Worm (Caenorhabditis elegans) whole organism, L3 larva: Measurements from ENCODE around the gene ilcr-1.

Source experiments
- R02D3.7 ChIP-seq: fragments of 150-350 bp; optimal IDR thresholded peaks from 2 replicates; lab custom pipeline; 2014; ENCODE audit warnings: missing biosample characterization, missing genetic modification characterization
- ZK546.5 ChIP-seq: sonication (generic microtip); optimal IDR thresholded peaks from 2 replicates; lab custom pipeline; 2017; ENCODE audit warnings: missing biosample characterization, missing genetic modification characterization
- aly-2 ChIP-seq: fragments of 150-350 bp; optimal IDR thresholded peaks from 2 replicates; lab custom pipeline; 2014; ENCODE audit warnings: missing biosample characterization, missing genetic modification characterization
- ama-1 ChIP-seq: fragments of 150-350 bp; optimal IDR thresholded peaks from 2 replicates; lab custom pipeline; 2018
- ceh-16 ChIP-seq: sonication (generic microtip); optimal IDR thresholded peaks from 2 replicates; lab custom pipeline; 2017; ENCODE audit warnings: missing biosample characterization, missing genetic modification characterization
- ceh-28 ChIP-seq: fragments of 150-350 bp; optimal IDR thresholded peaks from 2 replicates; lab custom pipeline; 2014; ENCODE audit warnings: missing biosample characterization, missing genetic modification reagents, missing genetic modification characterization
- ceh-9 ChIP-seq: sonication (generic microtip); optimal IDR thresholded peaks from 2 replicates; lab custom pipeline; 2018; ENCODE audit warnings: missing biosample characterization, missing genetic modification characterization
- daf-12 ChIP-seq: fragments of 150-350 bp; optimal IDR thresholded peaks from 2 replicates; lab custom pipeline; 2014; ENCODE audit warnings: missing biosample characterization, missing genetic modification reagents, missing genetic modification characterization
- egl-27 ChIP-seq: sonication (generic microtip); optimal IDR thresholded peaks from 4 replicates; lab custom pipeline; 2017; ENCODE audit warnings: missing biosample characterization, missing genetic modification reagents, missing genetic modification characterization
- egl-5 ChIP-seq: fragments of 150-350 bp; optimal IDR thresholded peaks from 2 replicates; lab custom pipeline; 2017; ENCODE audit warnings: missing biosample characterization, missing genetic modification reagents, missing genetic modification characterization, inconsistent platforms
- elt-1 ChIP-seq: fragments of 150-350 bp; optimal IDR thresholded peaks from 2 replicates; lab custom pipeline; 2014; ENCODE audit warnings: missing biosample characterization, missing genetic modification characterization
- elt-2 ChIP-seq: sonication (generic microtip); optimal IDR thresholded peaks from 2 replicates; lab custom pipeline; 2016; ENCODE audit warnings: missing genetic modification reagents, mild to moderate bottlenecking, missing genetic modification characterization, missing compliant biosample characterization
- eor-1 ChIP-seq, 2 experiments: fragments of 150-350 bp; optimal IDR thresholded peaks; 2 replicates each; lab custom pipeline; 2014 to 2018; ENCODE audit warnings: missing biosample characterization in 2 of 2, missing genetic modification characterization in 2 of 2
- fkh-10 ChIP-seq: sonication (generic microtip); optimal IDR thresholded peaks from 2 replicates; lab custom pipeline; 2017; ENCODE audit warnings: missing biosample characterization, missing genetic modification reagents, missing genetic modification characterization
- fkh-2 ChIP-seq: fragments of 150-350 bp; optimal IDR thresholded peaks from 2 replicates; lab custom pipeline; 2014; ENCODE audit warnings: missing biosample characterization, missing genetic modification reagents, missing genetic modification characterization
- fos-1 ChIP-seq: fragments of 150-350 bp; optimal IDR thresholded peaks from 2 replicates; lab custom pipeline; 2014; ENCODE audit warnings: missing biosample characterization, missing genetic modification characterization
- jun-1 ChIP-seq: fragments of 150-350 bp; optimal IDR thresholded peaks from 2 replicates; lab custom pipeline; 2014; ENCODE audit warnings: missing biosample characterization, missing genetic modification reagents, missing genetic modification characterization
- lin-15B ChIP-seq: fragments of 150-350 bp; optimal IDR thresholded peaks from 2 replicates; lab custom pipeline; 2014; ENCODE audit warnings: missing biosample characterization, missing genetic modification characterization
- lsy-12 ChIP-seq: sonication (generic microtip); optimal IDR thresholded peaks from 2 replicates; lab custom pipeline; 2016; ENCODE audit warnings: mild to moderate bottlenecking, missing genetic modification characterization, missing compliant biosample characterization
- nfya-1 ChIP-seq: sonication (generic microtip); optimal IDR thresholded peaks from 2 replicates; lab custom pipeline; 2017; ENCODE audit warnings: missing genetic modification characterization, mild to moderate bottlenecking, missing compliant biosample characterization, antibody characterized with exemption, moderate library complexity; ENCODE audit not compliant: insufficient read depth
- nhr-11 ChIP-seq: fragments of 150-350 bp; optimal IDR thresholded peaks from 2 replicates; lab custom pipeline; 2014; ENCODE audit warnings: missing biosample characterization, missing genetic modification characterization
- nhr-12 ChIP-seq: fragments of 150-350 bp; optimal IDR thresholded peaks from 2 replicates; lab custom pipeline; 2014; ENCODE audit warnings: missing biosample characterization, missing genetic modification characterization
- nhr-23 ChIP-seq: fragments of 150-350 bp; optimal IDR thresholded peaks from 2 replicates; lab custom pipeline; 2014; ENCODE audit warnings: missing biosample characterization, missing genetic modification reagents, missing genetic modification characterization
- nhr-237 ChIP-seq: fragments of 150-350 bp; optimal IDR thresholded peaks from 2 replicates; lab custom pipeline; 2014; ENCODE audit warnings: missing biosample characterization, missing genetic modification characterization
- nhr-25 ChIP-seq: sonication (generic microtip); optimal IDR thresholded peaks from 2 replicates; lab custom pipeline; 2017; ENCODE audit warnings: missing biosample characterization, missing genetic modification characterization
- nhr-28 ChIP-seq: fragments of 150-350 bp; optimal IDR thresholded peaks from 2 replicates; lab custom pipeline; 2014; ENCODE audit warnings: missing biosample characterization, missing genetic modification characterization
- nhr-67 ChIP-seq: fragments of 150-350 bp; optimal IDR thresholded peaks from 2 replicates; lab custom pipeline; 2014; ENCODE audit warnings: missing biosample characterization, missing genetic modification characterization
- nhr-76 ChIP-seq: fragments of 150-350 bp; sonication (generic microtip); optimal IDR thresholded peaks from 5 replicates; lab custom pipeline; 2014; ENCODE audit warnings: missing biosample characterization, missing genetic modification characterization
- nhr-77 ChIP-seq: fragments of 150-350 bp; optimal IDR thresholded peaks from 2 replicates; lab custom pipeline; 2014; ENCODE audit warnings: missing biosample characterization, missing genetic modification characterization
- pha-4 ChIP-seq: fragments of 150-350 bp; optimal IDR thresholded peaks from 2 replicates; lab custom pipeline; 2014; ENCODE audit warnings: missing biosample characterization, missing genetic modification reagents, missing genetic modification characterization
- pqm-1 ChIP-seq: fragments of 150-350 bp; optimal IDR thresholded peaks from 2 replicates; lab custom pipeline; 2017; ENCODE audit warnings: missing biosample characterization, missing genetic modification characterization, inconsistent platforms
- sea-2 ChIP-seq: fragments of 150-350 bp; sonication (generic microtip); optimal IDR thresholded peaks from 4 replicates; lab custom pipeline; 2014; ENCODE audit warnings: missing biosample characterization, missing genetic modification reagents, missing genetic modification characterization
- skn-1 ChIP-seq: fragments of 150-350 bp; optimal IDR thresholded peaks from 2 replicates; lab custom pipeline; 2014; ENCODE audit warnings: missing biosample characterization, missing genetic modification characterization
- snpc-4 ChIP-seq: fragments of 150-350 bp; optimal IDR thresholded peaks from 2 replicates; lab custom pipeline; 2014; ENCODE audit warnings: missing biosample characterization, missing genetic modification characterization
- tbx-2 ChIP-seq: sonication (generic microtip); optimal IDR thresholded peaks from 2 replicates; lab custom pipeline; 2016; ENCODE audit warnings: mild to moderate bottlenecking, missing genetic modification characterization, missing compliant biosample characterization
- unc-39 ChIP-seq: sonication (generic microtip); optimal IDR thresholded peaks from 4 replicates; lab custom pipeline; 2017; ENCODE audit warnings: missing biosample characterization, missing genetic modification characterization
- zag-1 ChIP-seq: fragments of 150-350 bp; optimal IDR thresholded peaks from 2 replicates; lab custom pipeline; 2014; ENCODE audit warnings: missing biosample characterization, missing genetic modification characterization
- ztf-11 ChIP-seq: fragments of 150-350 bp; optimal IDR thresholded peaks from 2 replicates; lab custom pipeline; 2014; ENCODE audit warnings: missing biosample characterization, missing genetic modification characterization

ilcr-1 gene

DNA sequence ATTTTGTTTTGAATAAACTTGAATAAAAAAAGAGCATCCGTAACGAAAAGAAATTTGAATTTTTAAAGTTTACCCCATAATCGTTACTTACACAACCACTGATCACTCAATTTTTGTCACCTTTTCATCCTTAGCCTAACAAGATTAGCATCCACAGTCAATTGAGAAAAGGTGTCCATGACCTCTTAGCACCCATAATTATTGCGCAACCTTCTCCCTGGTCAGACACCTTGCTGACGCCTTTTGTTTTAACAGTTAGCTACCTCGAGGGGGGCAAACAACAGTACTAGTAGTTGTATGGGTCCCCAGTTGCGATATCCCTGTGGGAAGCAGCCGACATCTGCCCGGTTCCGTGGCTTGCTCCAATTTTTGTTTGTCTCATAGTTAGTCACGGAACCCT is 20.8 kb downstream of the ilcr-1 start:
- no peak for TF ChIP-seq zag-1
- no peak for TF ChIP-seq aly-2
- no peak for TF ChIP-seq elt-2 (tag; lab: Kevin White, UChicago)
- TF ChIP-seq nhr-77 (tag; lab: Kevin White, UChicago): no peak
- no peak for TF ChIP-seq eor-1 (tag; optimal IDR thresholded peaks at IDR 0.05; lab: Kevin White, UChicago)
- no peak for TF ChIP-seq skn-1
- TF ChIP-seq egl-5 (tag; lab: Kevin White, UChicago): no peak
- no peak for TF ChIP-seq nhr-76
- TF ChIP-seq ama-1 (lab: Kevin White, UChicago): no peak
- TF ChIP-seq fkh-2: no peak
- TF ChIP-seq nhr-12: no peak
- no peak for TF ChIP-seq jun-1 (tag; lab: Kevin White, UChicago)
- no peak for TF ChIP-seq pqm-1 (tag; lab: Kevin White, UChicago)
- TF ChIP-seq nhr-28 (tag; lab: Kevin White, UChicago): no peak
- TF ChIP-seq sea-2 (GFP tag; lab: Kevin White, UChicago): no peak
- TF ChIP-seq nfya-1 (tag; lab: Kevin White, UChicago): no peak
- TF ChIP-seq ztf-11: no peak
- TF ChIP-seq, all 47 proteins: peak for 0

DNA sequence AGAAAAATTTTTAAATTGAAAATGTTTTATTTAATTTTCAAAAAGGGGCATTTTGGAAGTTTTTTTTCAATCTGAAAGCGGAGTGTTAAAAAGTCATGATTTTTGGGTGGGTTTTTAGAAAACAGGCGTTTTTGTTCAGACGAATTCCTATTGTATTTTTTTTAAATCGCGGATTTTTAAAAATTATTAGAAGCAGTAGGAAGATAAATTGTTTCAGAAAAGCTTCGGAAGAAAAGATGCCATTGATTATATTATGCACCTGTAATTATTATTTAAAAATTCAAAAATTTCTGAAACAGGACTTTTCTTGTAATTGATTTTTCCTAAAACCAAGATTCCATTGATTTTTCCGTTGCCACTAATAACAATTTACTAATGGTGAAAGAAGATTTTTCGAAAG is 29.6 kb downstream of the ilcr-1 start:
- TF ChIP-seq snpc-4 (tag; lab: Kevin White, UChicago) (no peak), nhr-25 (tag; lab: Kevin White, UChicago) (no peak), ceh-16 (tag; lab: Kevin White, UChicago) (no peak), tbx-2 (tag; lab: Kevin White, UChicago) (no peak), nhr-76 (no peak), ceh-28 (no peak), egl-27 (tag; lab: Kevin White, UChicago) (no peak), nhr-12 (no peak), nhr-11 (tag; lab: Kevin White, UChicago) (no peak), ZK546.5 (tag; lab: Kevin White, UChicago) (no peak), lsy-12 (no peak), pha-4 (tag; lab: Kevin White, UChicago) (no peak), skn-1 (no peak), nhr-28 (tag; lab: Kevin White, UChicago) (no peak), ceh-9 (tag; lab: Kevin White, UChicago) (no peak)

DNA sequence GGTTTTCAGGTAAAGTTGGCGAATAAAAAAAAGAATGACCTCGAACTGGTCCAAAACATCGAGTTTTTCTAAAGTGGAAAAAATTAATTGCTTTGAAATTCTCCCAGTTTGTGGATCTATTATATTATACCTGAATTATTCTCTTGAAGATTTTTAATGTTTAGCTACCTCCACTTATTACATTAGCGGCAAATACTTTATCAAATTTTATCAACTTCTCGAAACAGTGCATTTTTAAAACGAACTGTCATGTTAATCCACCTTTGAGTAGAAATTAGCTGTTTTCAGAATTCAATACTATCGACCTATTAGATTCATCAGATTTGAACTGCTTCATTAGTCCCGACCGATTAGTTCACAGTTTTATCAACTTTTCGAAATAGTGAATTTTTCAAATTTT is 41.8 kb downstream of the ilcr-1 start:
- TF ChIP-seq unc-39 (no peak), tbx-2 (tag; lab: Kevin White, UChicago) (no peak), nhr-11 (tag; lab: Kevin White, UChicago) (no peak), daf-12 (tag; lab: Kevin White, UChicago) (no peak), fkh-10 (GFP tag; lab: Kevin White, UChicago) (no peak), nhr-12 (no peak), elt-1 (no peak), egl-5 (tag; lab: Kevin White, UChicago) (no peak), pqm-1 (tag; lab: Kevin White, UChicago) (no peak), nhr-237 (tag; lab: Kevin White, UChicago) (no peak), skn-1 (no peak), zag-1 (no peak), lsy-12 (no peak)

DNA sequence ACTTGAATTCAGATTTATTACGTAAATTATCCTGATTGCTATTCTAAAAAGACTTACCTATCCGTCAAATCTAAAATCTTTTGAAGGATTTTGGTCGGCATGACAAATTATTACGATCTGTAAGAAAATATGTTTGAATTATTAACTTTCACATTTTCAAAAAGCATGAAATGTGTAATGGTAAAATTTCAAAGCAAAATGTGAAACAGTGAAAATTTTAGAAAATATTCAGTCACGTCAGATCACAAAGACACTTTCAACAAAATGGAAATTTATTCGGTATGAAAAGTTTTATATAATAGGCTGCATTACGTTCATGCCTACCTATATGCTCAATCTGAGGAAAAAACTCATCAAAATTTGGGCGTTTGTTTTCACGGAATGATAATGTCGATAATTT is 45.4 kb downstream of the ilcr-1 start, which contains the start of gene fbxa-126:
fbxa-126 (minus strand) TSS at position 101 of the 400 bp plus-strand sequence.
- TF ChIP-seq tbx-2 (tag; lab: Kevin White, UChicago) (no peak), nhr-25 (tag; lab: Kevin White, UChicago) (no peak), egl-5 (tag; lab: Kevin White, UChicago) (no peak), nfya-1 (tag; lab: Kevin White, UChicago) (no peak), nhr-67 (tag; lab: Kevin White, UChicago) (no peak), ztf-11 (no peak), nhr-28 (tag; lab: Kevin White, UChicago) (no peak), R02D3.7 (no peak), ama-1 (lab: Kevin White, UChicago) (no peak), nhr-23 (tag; lab: Kevin White, UChicago) (no peak), pha-4 (tag; lab: Kevin White, UChicago) (no peak), egl-27 (tag; lab: Kevin White, UChicago) (no peak), skn-1 (no peak), fos-1 (tag; lab: Kevin White, UChicago) (no peak), unc-39 (no peak), lin-15B (tag; lab: Kevin White, UChicago) (no peak)
- TF ChIP-seq, all 47 proteins: peak for 0
